Worm (Caenorhabditis elegans): Measurements from ENCODE around the gene txt-11.

ce11 chrV:3428697-3429096 lies 15.6 kb downstream of the txt-11 start, which contains the start of gene srab-20:
- TF ChIP-seq rnt-1 (tag; optimal IDR thresholded peaks at IDR 0.05) (no peak), pha-4 (tag; optimal IDR thresholded peaks at IDR 0.05) (no peak), lim-6 (tag; optimal IDR thresholded peaks at IDR 0.05) (no peak), pag-3 (tag; optimal IDR thresholded peaks at IDR 0.05; ENCODE audit: borderline replicate concordance) (no peak), hlh-13 (GFP tag; optimal IDR thresholded peaks at IDR 0.05) (no peak), ztf-16 (tag; optimal IDR thresholded peaks at IDR 0.05) (no peak), unc-86 (tag; optimal IDR thresholded peaks at IDR 0.05) (no peak), fkh-10 (GFP tag; optimal IDR thresholded peaks at IDR 0.05) (no peak), Y22D7AL.16 (tag; optimal IDR thresholded peaks at IDR 0.05) (no peak), nhr-11 (tag; optimal IDR thresholded peaks at IDR 0.05) (no peak), ceh-6 (GFP tag; optimal IDR thresholded peaks at IDR 0.05) (no peak), ceh-45 (GFP tag; IDR thresholded peaks at IDR 0.05) (no peak), F13H6.1 (tag; optimal IDR thresholded peaks at IDR 0.05) (no peak), sdc-2 (tag; optimal IDR thresholded peaks at IDR 0.05) (no peak)

Data from whole organism, late embryonic.